Fruit fly (Drosophila melanogaster): ENCODE data around the gene Prosalpha4.

Prosalpha4 gene

DNA sequence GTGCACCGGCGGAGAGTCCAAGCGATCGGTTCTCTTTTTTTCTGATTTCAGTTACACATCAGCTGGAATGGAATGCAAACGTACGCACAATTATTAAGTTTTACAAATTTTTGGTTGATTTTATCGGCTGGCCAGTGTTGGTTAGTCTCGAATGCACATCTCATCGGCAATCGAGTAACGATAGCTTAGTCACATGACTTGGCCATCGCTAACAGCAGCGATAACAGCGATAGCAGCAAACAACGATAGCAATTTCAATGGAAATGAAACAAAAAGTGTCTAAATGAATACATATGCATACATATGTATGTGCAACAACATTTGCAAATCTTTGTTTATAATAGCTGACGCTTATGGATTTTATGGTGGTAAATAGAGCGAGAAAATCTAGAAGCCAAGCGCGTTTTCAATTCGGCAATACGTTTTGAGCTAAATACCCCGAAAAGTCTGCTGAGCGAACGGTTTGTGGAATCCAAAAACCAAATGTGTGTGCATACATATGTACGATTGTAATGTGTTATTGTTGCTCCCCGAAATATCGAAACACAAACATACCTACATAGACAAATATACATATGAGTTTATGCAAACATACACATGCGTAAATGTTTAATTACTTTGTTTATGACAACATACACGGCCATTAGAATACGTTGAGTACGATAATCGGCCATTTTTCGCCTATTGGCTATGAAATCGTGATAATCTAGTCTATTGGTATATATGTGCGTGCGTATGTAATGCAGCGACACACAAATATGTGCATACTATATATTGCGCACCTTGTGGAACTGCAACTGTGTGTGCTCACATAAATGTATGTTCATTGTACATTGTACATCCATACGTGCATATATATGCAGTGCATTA lies 20.6 kb downstream of the Prosalpha4 start, which contains the start of gene CG3632 (continued):
- TF ChIP-seq CG7963 (GFP tag; IDR thresholded peaks at IDR 0.05; ENCODE audit: partially characterized antibody) (peak; percentile 89), CG15514 (GFP tag; optimal IDR thresholded peaks at IDR 0.05) (peak; percentile 79), hth (optimal IDR thresholded peaks at IDR 0.05) (no peak), gce (GFP tag; IDR thresholded peaks at IDR 0.05) (no peak)

DNA sequence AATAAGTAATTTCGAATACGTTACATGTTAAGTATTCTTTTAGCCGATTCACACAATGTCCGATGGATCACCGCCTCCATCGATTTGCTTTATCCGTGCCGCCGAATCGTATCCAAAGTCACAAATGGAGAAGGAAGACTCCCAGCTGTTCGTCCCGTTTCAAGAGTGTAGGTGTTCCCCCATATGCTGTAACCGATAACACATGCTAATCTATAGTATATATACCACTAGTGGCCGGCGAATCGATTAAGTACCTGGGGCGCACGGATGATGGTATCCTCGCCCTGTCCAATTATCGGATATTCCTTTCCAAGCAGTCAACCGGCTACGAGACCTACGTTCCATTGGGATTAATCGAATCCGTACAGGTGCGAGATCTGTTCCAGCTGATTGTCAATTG lies 21.5 kb downstream of the Prosalpha4 start, which contains the start of gene ERp44:
Gene ERp44 (minus strand): TSS at position 101 of the 400 bp plus-strand sequence.
- TF ChIP-seq h (optimal IDR thresholded peaks at IDR 0.05) (no peak), sim (GFP tag; IDR thresholded peaks at IDR 0.05) (no peak), Bgb (GFP tag; IDR thresholded peaks at IDR 0.05; ENCODE audit: partially characterized antibody) (no peak), dan (GFP tag; IDR thresholded peaks at IDR 0.05) (no peak), CG3847 (GFP tag; IDR thresholded peaks at IDR 0.05) (no peak), H15 (GFP tag; IDR thresholded peaks at IDR 0.05) (no peak), CG2712 (tag; optimal IDR thresholded peaks at IDR 0.05) (no peak), Myb (GFP tag; optimal IDR thresholded peaks at IDR 0.05) (no peak), Med (GFP tag) (no peak), MESR4 (GFP tag; optimal IDR thresholded peaks at IDR 0.05) (no peak), Nf-YB (GFP tag; optimal IDR thresholded peaks at IDR 0.05) (no peak), sob (GFP tag; IDR thresholded peaks at IDR 0.05) (no peak), CG16779 (GFP tag; IDR thresholded peaks at IDR 0.05) (no peak), pan (optimal IDR thresholded peaks at IDR 0.05) (no peak), pan (GFP tag; optimal IDR thresholded peaks at IDR 0.05 in 1 of 2, IDR thresholded peaks at IDR 0.05 in 1 of 2) (no peak), Max (GFP tag; optimal IDR thresholded peaks at IDR 0.05) (no peak)

DNA sequence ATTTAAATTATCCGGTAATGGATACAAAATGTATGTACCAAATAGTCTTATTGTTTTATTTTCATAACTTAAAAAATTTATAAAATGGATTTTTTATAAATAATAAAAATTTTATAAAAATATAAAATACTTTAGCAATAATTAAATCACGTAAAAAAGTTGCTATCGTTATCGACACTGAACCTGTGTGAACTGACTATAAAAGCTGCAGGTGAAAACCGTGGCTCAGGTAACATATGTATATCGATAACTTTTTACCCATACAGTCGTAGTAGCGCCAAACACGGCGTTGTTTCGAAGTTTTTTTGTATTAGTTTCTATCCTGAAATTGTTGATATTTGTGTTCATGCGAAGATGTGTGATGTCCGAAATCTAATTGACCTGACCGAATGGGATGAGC lies 27.6 kb downstream of the Prosalpha4 start, which contains the start of gene CG3679:
Gene CG3679 (plus strand): TSS at position 235 of the 400 bp plus-strand sequence.
- TF ChIP-seq CG2712 (tag; optimal IDR thresholded peaks at IDR 0.05), result peak; percentile 58
- no peak for TF ChIP-seq CG17186 (GFP tag; optimal IDR thresholded peaks at IDR 0.05)
- no peak for TF ChIP-seq ham (GFP tag; IDR thresholded peaks at IDR 0.05)
- no peak for TF ChIP-seq CG13894 (tag; optimal IDR thresholded peaks at IDR 0.05)
- TF ChIP-seq Xbp1 (GFP tag; optimal IDR thresholded peaks at IDR 0.05), result no peak
- peak; percentile 55; the same call in 2 of the 3 replicates for TF ChIP-seq hb (GFP tag; IDR thresholded peaks at IDR 0.05; ENCODE audit: partially characterized antibody)
- no peak for TF ChIP-seq CG33557 (GFP tag; optimal IDR thresholded peaks at IDR 0.05)
- TF ChIP-seq CG3995 (GFP tag; optimal IDR thresholded peaks at IDR 0.05), result peak; percentile 92
- no peak for TF ChIP-seq gsb (GFP tag; IDR thresholded peaks at IDR 0.05)
- TF ChIP-seq cas (GFP tag; IDR thresholded peaks at IDR 0.05), result no peak
- no peak for TF ChIP-seq Hey (tag; optimal IDR thresholded peaks at IDR 0.05)
- TF ChIP-seq Dp (GFP tag; optimal IDR thresholded peaks at IDR 0.05), result peak; percentile 74
- TF ChIP-seq CG12942 (GFP tag; optimal IDR thresholded peaks at IDR 0.05), result no peak
- peak; percentile 61 for TF ChIP-seq tna (GFP tag; IDR thresholded peaks at IDR 0.05; ENCODE audit: partially characterized antibody)
- TF ChIP-seq dpn (GFP tag; optimal IDR thresholded peaks at IDR 0.05), result no peak
- TF ChIP-seq tap (tag; optimal IDR thresholded peaks at IDR 0.05), result no peak
- no peak for TF ChIP-seq CG6689 (GFP tag; IDR thresholded peaks at IDR 0.05)
- TF ChIP-seq emc (GFP tag; optimal IDR thresholded peaks at IDR 0.05), result no peak
- no peak for TF ChIP-seq Nf-YA (GFP tag; IDR thresholded peaks at IDR 0.05)
- peak; percentile 62; the same call in 1 of the 2 replicates for TF ChIP-seq unc-4 (GFP tag; IDR thresholded peaks at IDR 0.05; ENCODE audit: partially characterized antibody)
- no peak for TF ChIP-seq CG11398 (GFP tag; optimal IDR thresholded peaks at IDR 0.05)
- TF ChIP-seq CG9215 (GFP tag; IDR thresholded peaks at IDR 0.05), result no peak
- no peak for TF ChIP-seq Stat92E (GFP tag; optimal IDR thresholded peaks at IDR 0.05)
- TF ChIP-seq CG1603 (tag; optimal IDR thresholded peaks at IDR 0.05), result no peak
- 0 out of 2 replicates have a peak, but pooled peaks have one; percentile 31 for TF ChIP-seq CG1024 (GFP tag; IDR thresholded peaks at IDR 0.05)
- TF ChIP-seq CG1529 (GFP tag; optimal IDR thresholded peaks at IDR 0.05), result no peak
- peak; percentile 78 for TF ChIP-seq HLH4C (GFP tag; IDR thresholded peaks at IDR 0.05; ENCODE audit: partially characterized antibody)
- TF ChIP-seq sisA (GFP tag; IDR thresholded peaks at IDR 0.05), result no peak
- TF ChIP-seq az2 (GFP tag; optimal IDR thresholded peaks at IDR 0.05), result no peak
